Worm (Caenorhabditis elegans): ENCODE results near the gene F28B1.2.

The F28B1.2 gene

ce11 chrV:17066634-17067033 is 22.0 kb downstream of the F28B1.2 start:
- no peak for TF ChIP-seq ZK546.5 (tag; optimal IDR thresholded peaks at IDR 0.05)
- TF ChIP-seq ztf-1 (GFP tag; conservative IDR thresholded peaks at IDR 0.05): no peak
- no peak for TF ChIP-seq mdl-1 (tag; optimal IDR thresholded peaks at IDR 0.05)
- no peak for TF ChIP-seq snpc-4 (tag; optimal IDR thresholded peaks at IDR 0.05)
- TF ChIP-seq nhr-25 (tag; optimal IDR thresholded peaks at IDR 0.05): no peak
- no peak for TF ChIP-seq nhr-23 (tag; optimal IDR thresholded peaks at IDR 0.05)
- no peak for TF ChIP-seq ama-1 (optimal IDR thresholded peaks at IDR 0.05)
- no peak for TF ChIP-seq mab-5 (tag; optimal IDR thresholded peaks at IDR 0.05)
- no peak for TF ChIP-seq blmp-1 (tag; optimal IDR thresholded peaks at IDR 0.05; ENCODE audit: insufficient read depth)
- no peak for TF ChIP-seq mbf-1 (tag; optimal IDR thresholded peaks at IDR 0.05)
- no peak for TF ChIP-seq elt-3 (tag; optimal IDR thresholded peaks at IDR 0.05)
- no peak for TF ChIP-seq ztf-4 (tag; optimal IDR thresholded peaks at IDR 0.05)
- no peak for TF ChIP-seq unc-62 (GFP tag; optimal IDR thresholded peaks at IDR 0.05)

ce11 chrV:17068839-17069238 is 24.2 kb downstream of the F28B1.2 start, which contains the start of gene T05E12.8:
TSS of gene T05E12.8 (plus strand) at chrV:17069139.
- TF ChIP-seq unc-55 (GFP tag; optimal IDR thresholded peaks at IDR 0.05) (no peak), unc-62 (GFP tag; optimal IDR thresholded peaks at IDR 0.05) (no peak), nhr-23 (tag; optimal IDR thresholded peaks at IDR 0.05) (no peak), mab-5 (tag; optimal IDR thresholded peaks at IDR 0.05) (no peak), zag-1 (tag; optimal IDR thresholded peaks at IDR 0.05) (no peak)

ce11 chrV:17071578-17071977 is 27.0 kb downstream of the F28B1.2 start, which contains the start of gene srbc-14:
TSS of gene srbc-14 (minus strand) at chrV:17071678.
- TF ChIP-seq sem-4 (tag; optimal IDR thresholded peaks at IDR 0.05) (no peak), nhr-6 (tag; optimal IDR thresholded peaks at IDR 0.05) (no peak), dmd-4 (tag; optimal IDR thresholded peaks at IDR 0.05) (no peak), ztf-11 (tag; optimal IDR thresholded peaks at IDR 0.05) (no peak), unc-62 (GFP tag; optimal IDR thresholded peaks at IDR 0.05) (no peak), ceh-16 (tag; optimal IDR thresholded peaks at IDR 0.05) (no peak), R02D3.7 (tag; optimal IDR thresholded peaks at IDR 0.05) (no peak), lin-11 (tag; optimal IDR thresholded peaks at IDR 0.05) (no peak), lsy-2 (tag; optimal IDR thresholded peaks at IDR 0.05) (no peak), ceh-82 (tag; optimal IDR thresholded peaks at IDR 0.05) (no peak), nhr-237 (tag; optimal IDR thresholded peaks at IDR 0.05) (no peak), skn-1 (tag; optimal IDR thresholded peaks at IDR 0.05) (no peak), unc-55 (GFP tag; optimal IDR thresholded peaks at IDR 0.05) (no peak), snpc-4 (tag; optimal IDR thresholded peaks at IDR 0.05) (no peak)

- TF ChIP-seq nhr-6 (tag; optimal IDR thresholded peaks at IDR 0.05) (no peak), dmd-4 (tag; optimal IDR thresholded peaks at IDR 0.05) (no peak), sma-9 (GFP tag; optimal IDR thresholded peaks at IDR 0.05) (no peak), sma-9 (tag; optimal IDR thresholded peaks at IDR 0.05) (no peak), nhr-23 (tag; optimal IDR thresholded peaks at IDR 0.05) (no peak), ama-1 (optimal IDR thresholded peaks at IDR 0.05) (no peak), nhr-129 (tag; optimal IDR thresholded peaks at IDR 0.05) (no peak), gmeb-1 (tag; optimal IDR thresholded peaks at IDR 0.05) (no peak), unc-62 (GFP tag; optimal IDR thresholded peaks at IDR 0.05) (no peak), mdl-1 (tag; optimal IDR thresholded peaks at IDR 0.05) (no peak)
Observed at ce11 chrV:17075900-17076299, 31.3 kb downstream of the F28B1.2 start, which contains the start of gene str-125. TSS of gene str-125 (minus strand) at chrV:17076000.

- TF ChIP-seq alr-1 (tag; optimal IDR thresholded peaks at IDR 0.05): no peak
- no peak for TF ChIP-seq nhr-12 (tag; optimal IDR thresholded peaks at IDR 0.05)
- no peak for TF ChIP-seq C34F6.9 (tag; optimal IDR thresholded peaks at IDR 0.05)
- no peak for TF ChIP-seq peb-1 (tag; optimal IDR thresholded peaks at IDR 0.05)
- no peak for TF ChIP-seq mab-5 (tag; optimal IDR thresholded peaks at IDR 0.05)
- TF ChIP-seq mbf-1 (tag; optimal IDR thresholded peaks at IDR 0.05): no peak
- no peak for TF ChIP-seq lin-11 (tag; optimal IDR thresholded peaks at IDR 0.05)
- TF ChIP-seq nhr-10 (tag; optimal IDR thresholded peaks at IDR 0.05): no peak
- TF ChIP-seq sma-3 (GFP tag; optimal IDR thresholded peaks at IDR 0.05): no peak
- no peak for TF ChIP-seq sma-9 (GFP tag; optimal IDR thresholded peaks at IDR 0.05)
- no peak for TF ChIP-seq sma-9 (tag; optimal IDR thresholded peaks at IDR 0.05)
- TF ChIP-seq unc-55 (GFP tag; optimal IDR thresholded peaks at IDR 0.05): no peak
- TF ChIP-seq ZK546.5 (tag; optimal IDR thresholded peaks at IDR 0.05): no peak
Observed at ce11 chrV:17077889-17078288, 33.3 kb downstream of the F28B1.2 start, which contains the start of gene T05E12.3. TSS of gene T05E12.3 (minus strand) at chrV:17077989.

Data from whole organism, L2 larva.